Fruit fly (Drosophila melanogaster) whole organism, embryonic: ENCODE measurements around the gene Pfdn2.
A peak's percentile ranks its signal among the peaks of the same experiment; 100 is the strongest.

Experiments used
- Antp ChIP-seq: fragments of 200-800 bp; sonication (Bioruptor generic); optimal IDR thresholded peaks from 3 replicates; lab custom pipeline; 2016; ENCODE audit warnings: missing biosample characterization, missing genetic modification characterization
- B-H2 ChIP-seq: fragments of 200-800 bp; sonication (Bioruptor generic); optimal IDR thresholded peaks from 2 replicates; lab custom pipeline; 2018; ENCODE audit warnings: missing biosample characterization, mild to moderate bottlenecking, missing genetic modification characterization
- Bdp1 ChIP-seq: fragments of 200-800 bp; sonication (Bioruptor generic); optimal IDR thresholded peaks from 3 replicates; lab custom pipeline; 2016; ENCODE audit warnings: missing biosample characterization, missing genetic modification characterization
- CG11093 ChIP-seq: fragments of 200-800 bp; sonication (Bioruptor generic); IDR thresholded peaks from 3 replicates; pipeline ENCODE4 v1.3.6; 2022; ENCODE audit warnings: missing biosample characterization, missing genetic modification characterization
- CG12219 ChIP-seq: fragments of 200-800 bp; sonication (Bioruptor generic); optimal IDR thresholded peaks from 3 replicates; lab custom pipeline; 2018; ENCODE audit warnings: missing biosample characterization, mild to moderate bottlenecking, missing genetic modification characterization
- CG14667 ChIP-seq: fragments of 200-800 bp; sonication (Bioruptor generic); IDR thresholded peaks from 2 replicates; pipeline ENCODE4 v1.3.6; 2022; ENCODE audit warnings: missing biosample characterization, missing genetic modification characterization
- CG15696 ChIP-seq: fragments of 200-800 bp; sonication (Bioruptor generic); optimal IDR thresholded peaks from 2 replicates; lab custom pipeline; 2019; ENCODE audit warnings: missing biosample characterization, mild to moderate bottlenecking, missing genetic modification characterization, moderate library complexity
- CG4404 ChIP-seq: fragments of 200-800 bp; sonication (Bioruptor generic); IDR thresholded peaks from 2 replicates; pipeline ENCODE4 v1.3.6; 2022; ENCODE audit warnings: missing biosample characterization, missing genetic modification characterization
- CG6654 ChIP-seq: fragments of 200-800 bp; sonication (Bioruptor generic); optimal IDR thresholded peaks from 2 replicates; lab custom pipeline; 2017; ENCODE audit warnings: missing biosample characterization, mild to moderate bottlenecking, missing genetic modification characterization
- CG6791 ChIP-seq: fragments of 200-800 bp; sonication (Bioruptor generic); IDR thresholded peaks from 3 replicates; pipeline ENCODE4 v1.3.6; 2022; ENCODE audit warnings: missing biosample characterization, missing genetic modification characterization; ENCODE audit not compliant: partially characterized antibody
- CG6854 ChIP-seq: fragments of 200-800 bp; sonication (Bioruptor generic); optimal IDR thresholded peaks from 3 replicates; lab custom pipeline; 2017; ENCODE audit warnings: missing biosample characterization, mild to moderate bottlenecking, missing genetic modification characterization
- CG7271 ChIP-seq: fragments of 200-800 bp; sonication (Bioruptor generic); optimal IDR thresholded peaks from 2 replicates; lab custom pipeline; 2018; ENCODE audit warnings: missing biosample characterization, mild to moderate bottlenecking, missing genetic modification characterization, moderate library complexity
- CG9817 ChIP-seq: fragments of 200-800 bp; sonication (Bioruptor generic); optimal IDR thresholded peaks from 2 replicates; lab custom pipeline; 2018; ENCODE audit warnings: missing biosample characterization, mild to moderate bottlenecking, missing genetic modification characterization, moderate library complexity
- Dp ChIP-seq: fragments of 200-800 bp; sonication (Bioruptor generic); optimal IDR thresholded peaks from 2 replicates; lab custom pipeline; 2018; ENCODE audit warnings: missing biosample characterization, mild to moderate bottlenecking, missing genetic modification characterization, moderate library complexity
- H15 ChIP-seq: fragments of 200-800 bp; sonication (Bioruptor generic); IDR thresholded peaks from 3 replicates; pipeline ENCODE4 v1.3.6; 2022; ENCODE audit warnings: missing biosample characterization, missing genetic modification characterization
- HHEX ChIP-seq: fragments of 200-800 bp; sonication (Bioruptor generic); optimal IDR thresholded peaks from 3 replicates; lab custom pipeline; 2017; ENCODE audit warnings: missing biosample characterization, mild to moderate bottlenecking, missing genetic modification characterization, missing genetic modification reagents
- Meics ChIP-seq: fragments of 200-800 bp; sonication (Bioruptor generic); optimal IDR thresholded peaks from 2 replicates; lab custom pipeline; 2017; ENCODE audit warnings: missing biosample characterization, mild to moderate bottlenecking, missing genetic modification characterization
- NfI ChIP-seq: fragments of 200-800 bp; sonication (Bioruptor generic); optimal IDR thresholded peaks from 3 replicates; lab custom pipeline; 2018; ENCODE audit warnings: missing biosample characterization, mild to moderate bottlenecking, missing genetic modification characterization, moderate library complexity
- Opbp ChIP-seq: fragments of 200-800 bp; sonication (Bioruptor generic); IDR thresholded peaks from 3 replicates; pipeline ENCODE4 v1.3.6; 2022; ENCODE audit warnings: missing biosample characterization, missing genetic modification characterization; ENCODE audit not compliant: partially characterized antibody
- Poxn ChIP-seq: fragments of 200-800 bp; sonication (Bioruptor generic); IDR thresholded peaks from 2 replicates; pipeline ENCODE4 v1.3.6; 2022; ENCODE audit warnings: missing biosample characterization, missing genetic modification characterization
- Scr ChIP-seq: fragments of 200-800 bp; sonication (Bioruptor generic); IDR thresholded peaks from 2 replicates; pipeline ENCODE4 v1.3.6; 2022; ENCODE audit warnings: missing biosample characterization, missing genetic modification characterization; ENCODE audit not compliant: partially characterized antibody
- Tbp ChIP-seq: fragments of >200 bp; optimal IDR thresholded peaks from 2 replicates; lab custom pipeline; 2018; ENCODE audit warnings: missing biosample characterization, missing genetic modification characterization
- bcd ChIP-seq: fragments of 200-800 bp; sonication (Bioruptor generic); optimal IDR thresholded peaks from 2 replicates; lab custom pipeline; 2017; ENCODE audit warnings: missing biosample characterization, mild to moderate bottlenecking, missing genetic modification characterization
- chn ChIP-seq: fragments of 200-800 bp; sonication (Bioruptor generic); optimal IDR thresholded peaks from 2 replicates; lab custom pipeline; 2016; ENCODE audit warnings: missing biosample characterization, missing genetic modification characterization
- crc ChIP-seq: fragments of 200-800 bp; sonication (Bioruptor generic); optimal IDR thresholded peaks from 2 replicates; lab custom pipeline; 2016; ENCODE audit warnings: missing biosample characterization, missing genetic modification characterization
- crol ChIP-seq: fragments of 200-800 bp; sonication (Bioruptor generic); IDR thresholded peaks from 2 replicates; pipeline ENCODE4 v1.3.6; 2022; ENCODE audit warnings: missing biosample characterization, missing genetic modification characterization
- ewg ChIP-seq: fragments of 200-800 bp; sonication (Bioruptor generic); optimal IDR thresholded peaks from 3 replicates; lab custom pipeline; 2017; ENCODE audit warnings: mild to moderate bottlenecking, missing biosample characterization, missing genetic modification reagents, missing genetic modification characterization
- eyg ChIP-seq: fragments of 200-800 bp; sonication (Bioruptor generic); optimal IDR thresholded peaks from 3 replicates; lab custom pipeline; 2016; ENCODE audit warnings: missing biosample characterization, missing genetic modification characterization
- fd64A ChIP-seq: fragments of 200-800 bp; sonication (Bioruptor generic); optimal IDR thresholded peaks from 3 replicates; lab custom pipeline; 2018; ENCODE audit warnings: missing biosample characterization, mild to moderate bottlenecking, missing genetic modification characterization
- fd96Cb ChIP-seq: fragments of 200-800 bp; sonication (Bioruptor generic); optimal IDR thresholded peaks from 2 replicates; lab custom pipeline; 2018; ENCODE audit warnings: missing biosample characterization, mild to moderate bottlenecking, missing genetic modification characterization, moderate library complexity
- gcm ChIP-seq: fragments of 200-800 bp; sonication (Bioruptor generic); optimal IDR thresholded peaks from 2 replicates; lab custom pipeline; 2019; ENCODE audit warnings: missing biosample characterization, mild to moderate bottlenecking, missing genetic modification characterization, moderate library complexity
- gem ChIP-seq: fragments of 200-800 bp; sonication (Bioruptor generic); optimal IDR thresholded peaks from 2 replicates; lab custom pipeline; 2019; ENCODE audit warnings: missing biosample characterization, mild to moderate bottlenecking, missing genetic modification characterization, moderate library complexity
- gsb-n ChIP-seq: fragments of 200-800 bp; sonication (Bioruptor generic); optimal IDR thresholded peaks from 3 replicates; lab custom pipeline; 2018; ENCODE audit warnings: missing biosample characterization, mild to moderate bottlenecking, missing genetic modification characterization
- gt ChIP-seq: fragments of 200-800 bp; sonication (Bioruptor generic); IDR thresholded peaks from 2 replicates; pipeline ENCODE4 v1.3.6; 2022; ENCODE audit warnings: missing biosample characterization, missing genetic modification characterization
- kah ChIP-seq: fragments of 200-800 bp; sonication (Bioruptor generic); optimal IDR thresholded peaks from 2 replicates; lab custom pipeline; 2018; ENCODE audit warnings: missing biosample characterization, mild to moderate bottlenecking, missing genetic modification characterization
- lola ChIP-seq, 3 experiments: fragments of >200 bp in 2 of 3; fragments of 200-800 bp in 1 of 3; sonication (Bioruptor generic) in 1 of 3; optimal IDR thresholded peaks; 2 replicates each; lab custom pipeline; 2017 to 2019; ENCODE audit warnings: missing biosample characterization in 3 of 3, missing genetic modification characterization in 3 of 3, mild to moderate bottlenecking in 1 of 3, moderate library complexity in 1 of 3
- nau ChIP-seq: fragments of 200-800 bp; sonication (Bioruptor generic); optimal IDR thresholded peaks from 3 replicates; lab custom pipeline; 2017; ENCODE audit warnings: missing biosample characterization, mild to moderate bottlenecking, missing genetic modification characterization, missing genetic modification reagents
- odd ChIP-seq: fragments of 200-800 bp; sonication (Bioruptor generic); optimal IDR thresholded peaks from 2 replicates; lab custom pipeline; 2017; ENCODE audit warnings: missing biosample characterization, mild to moderate bottlenecking, missing genetic modification characterization
- onecut ChIP-seq: fragments of 200-800 bp; sonication (Bioruptor generic); IDR thresholded peaks from 2 replicates; pipeline ENCODE4 v1.3.6; 2022; ENCODE audit warnings: missing biosample characterization, missing genetic modification characterization
- pros ChIP-seq: fragments of 200-800 bp; sonication (Bioruptor generic); optimal IDR thresholded peaks from 3 replicates; lab custom pipeline; 2019; ENCODE audit warnings: missing biosample characterization, mild to moderate bottlenecking, missing genetic modification characterization, moderate library complexity
- slbo ChIP-seq: fragments of 200-800 bp; sonication (Bioruptor generic); IDR thresholded peaks from 2 replicates; pipeline ENCODE4 v1.3.6; 2022; ENCODE audit warnings: missing biosample characterization, missing genetic modification characterization
- sr ChIP-seq: fragments of 200-800 bp; sonication (Bioruptor generic); IDR thresholded peaks from 3 replicates; pipeline ENCODE4 v1.3.6; 2022; ENCODE audit warnings: missing biosample characterization, missing genetic modification characterization
- tna ChIP-seq: fragments of 200-800 bp; sonication (Bioruptor generic); IDR thresholded peaks from 2 replicates; pipeline ENCODE4 v1.3.6; 2022; ENCODE audit warnings: missing biosample characterization, missing genetic modification characterization; ENCODE audit not compliant: partially characterized antibody
- tx ChIP-seq: fragments of 200-800 bp; sonication (Bioruptor generic); optimal IDR thresholded peaks from 2 replicates; lab custom pipeline; 2016; ENCODE audit warnings: missing biosample characterization, missing genetic modification characterization
- vnd ChIP-seq: fragments of 200-800 bp; sonication (Bioruptor generic); IDR thresholded peaks from 3 replicates; pipeline ENCODE4 v1.3.6; 2022; ENCODE audit warnings: missing biosample characterization, missing genetic modification characterization; ENCODE audit not compliant: partially characterized antibody
- zf30C ChIP-seq: fragments of 200-800 bp; sonication (Bioruptor generic); optimal IDR thresholded peaks from 3 replicates; lab custom pipeline; 2018; ENCODE audit warnings: missing biosample characterization, mild to moderate bottlenecking, missing genetic modification characterization
- zfh1 ChIP-seq: fragments of 200-800 bp; sonication (Bioruptor generic); IDR thresholded peaks from 3 replicates; pipeline ENCODE4 v1.3.6; 2022; ENCODE audit warnings: missing biosample characterization, missing genetic modification characterization
- zfh2 ChIP-seq: fragments of 200-800 bp; sonication (Bioruptor generic); optimal IDR thresholded peaks from 2 replicates; lab custom pipeline; 2016; ENCODE audit warnings: missing biosample characterization, missing genetic modification characterization

The Pfdn2 gene

dm6 chr3L:11118627-11119395 is 44.6 kb upstream of the Pfdn2 start (continued):
- TF ChIP-seq H15 (GFP tag; lab: Robert Waterston, UW) (0 out of 3 replicates have a peak, but pooled peaks have one; percentile 26), zf30C (GFP tag; lab: Kevin White, UChicago) (peak; percentile 51), Antp (peak; percentile 35), Opbp (GFP tag; lab: Robert Waterston, UW) (0 out of 3 replicates have a peak, but pooled peaks have one; percentile 26), Scr (no peak), CG6654 (GFP tag; lab: Kevin White, UChicago) (no peak), Bdp1 (GFP tag; lab: Kevin White, UChicago) (peak; percentile 4), Tbp (GFP tag; lab: Kevin White, UChicago) (no peak), fd96Cb (tag; lab: Kevin White, UChicago) (no peak), gem (tag; lab: Kevin White, UChicago) (peak; percentile 63), CG6854 (peak; percentile 71), ewg (GFP tag; lab: Kevin White, UChicago) (peak; percentile 90), nau (peak; percentile 83), gt (GFP tag; lab: Robert Waterston, UW) (no peak), CG4404 (GFP tag; lab: Robert Waterston, UW) (peak; percentile 25; the same call in 1 of the 2 replicates), crol (0 out of 2 replicates have a peak, but pooled peaks have one; percentile 11), bcd (GFP tag; lab: Kevin White, UChicago) (no peak), tx (GFP tag; lab: Kevin White, UChicago) (peak; percentile 47), gsb-n (tag; lab: Kevin White, UChicago) (peak; percentile 57), chn (no peak), B-H2 (GFP tag; lab: Kevin White, UChicago) (peak; percentile 92), slbo (peak; percentile 20; the same call in 1 of the 2 replicates), Poxn (GFP tag; lab: Robert Waterston, UW) (no peak), onecut (GFP tag; lab: Robert Waterston, UW) (peak; percentile 84), tna (GFP tag; lab: Robert Waterston, UW) (no peak), CG9817 (tag; lab: Kevin White, UChicago) (peak; percentile 46), pros (GFP tag; lab: Kevin White, UChicago) (peak; percentile 68), HHEX (GFP tag; lab: Kevin White, UChicago) (peak; percentile 83), vnd (GFP tag; lab: Robert Waterston, UW) (no peak), CG14667 (GFP tag; lab: Robert Waterston, UW) (no peak), CG6791 (GFP tag; lab: Robert Waterston, UW) (no peak), kah (GFP tag; lab: Kevin White, UChicago) (peak; percentile 58), fd64A (GFP tag; lab: Kevin White, UChicago) (peak; percentile 93), lola (GFP tag; optimal IDR thresholded peaks at IDR 0.05; lab: Kevin White, UChicago) (peak in 1 of 3 experiments; percentile 18), CG7271 (tag; lab: Kevin White, UChicago) (peak; percentile 71), CG15696 (peak; percentile 88), Meics (GFP tag; lab: Kevin White, UChicago) (peak; percentile 74), NfI (peak; percentile 65), zfh1 (GFP tag; lab: Robert Waterston, UW) (peak; percentile 77), sr (no peak), Dp (no peak), crc (peak; percentile 64), odd (peak; percentile 58), zfh2 (no peak), gcm (GFP tag; lab: Kevin White, UChicago) (peak; percentile 66), eyg (GFP tag; lab: Kevin White, UChicago) (peak; percentile 33), CG11093 (GFP tag; lab: Robert Waterston, UW) (no peak; the same call in 2 of the 3 replicates), CG12219 (peak; percentile 76)
